Fruit fly (Drosophila melanogaster) whole organism, embryonic: ENCODE data around the gene Ykt6.

Experiments
- Atf3 ChIP-seq: fragments of 200-800 bp; sonication (Bioruptor generic); optimal IDR thresholded peaks from 3 replicates; lab custom pipeline; 2016; ENCODE audit warnings: missing biosample characterization, missing genetic modification characterization
- CG10321 ChIP-seq: fragments of 200-800 bp; sonication (Bioruptor generic); IDR thresholded peaks from 2 replicates; pipeline ENCODE4 v1.3.6; 2022; ENCODE audit warnings: missing biosample characterization, missing genetic modification characterization
- CG15073 ChIP-seq: fragments of 200-800 bp; sonication (Bioruptor generic); optimal IDR thresholded peaks from 2 replicates; lab custom pipeline; 2016; ENCODE audit warnings: missing biosample characterization, missing genetic modification characterization
- CG1832 ChIP-seq: fragments of 200-800 bp; sonication (Bioruptor generic); optimal IDR thresholded peaks from 2 replicates; lab custom pipeline; 2017; ENCODE audit warnings: missing biosample characterization, mild to moderate bottlenecking, missing genetic modification characterization, inconsistent platforms
- CG6654 ChIP-seq: fragments of 200-800 bp; sonication (Bioruptor generic); optimal IDR thresholded peaks from 2 replicates; lab custom pipeline; 2017; ENCODE audit warnings: missing biosample characterization, mild to moderate bottlenecking, missing genetic modification characterization
- Dref ChIP-seq: fragments of 200-800 bp; sonication (Bioruptor generic); IDR thresholded peaks from 2 replicates; pipeline ENCODE4 v1.3.6; 2022; ENCODE audit warnings: missing biosample characterization, missing genetic modification characterization
- Drgx ChIP-seq: fragments of 200-800 bp; sonication (Bioruptor generic); IDR thresholded peaks from 2 replicates; pipeline ENCODE4 v1.3.6; 2022; ENCODE audit warnings: missing biosample characterization, missing genetic modification characterization
- oc ChIP-seq: fragments of 200-800 bp; sonication (Bioruptor generic); optimal IDR thresholded peaks from 2 replicates; lab custom pipeline; 2018; ENCODE audit warnings: missing biosample characterization, mild to moderate bottlenecking, missing genetic modification characterization, moderate library complexity
- peb ChIP-seq: fragments of 200-800 bp; sonication (Bioruptor generic); IDR thresholded peaks from 2 replicates; pipeline ENCODE4 v1.3.6; 2022; ENCODE audit warnings: missing biosample characterization, missing genetic modification characterization
- prd ChIP-seq, 3 experiments: fragments of >200 bp in 2 of 3; fragments of 200-800 bp in 1 of 3; sonication (Bioruptor generic) in 1 of 3; optimal IDR thresholded peaks in 2 of 3; IDR thresholded peaks in 1 of 3; 2 replicates in 2 of 3; 3 replicates in 1 of 3; pipeline versions ENCODE4 v1.3.6 to Lab custom; 2017 to 2022; ENCODE audit warnings: missing biosample characterization in 1 of 3, missing genetic modification characterization in 1 of 3
- pum ChIP-seq: fragments of 200-800 bp; sonication (Bioruptor generic); optimal IDR thresholded peaks from 2 replicates; lab custom pipeline; 2016; ENCODE audit warnings: missing biosample characterization, missing genetic modification characterization
- shn ChIP-seq: fragments of 200-800 bp; sonication (Bioruptor generic); optimal IDR thresholded peaks from 3 replicates; lab custom pipeline; 2016; ENCODE audit warnings: missing biosample characterization, missing genetic modification characterization
- tgo ChIP-seq: fragments of 200-800 bp; sonication (Bioruptor generic); IDR thresholded peaks from 3 replicates; pipeline ENCODE4 v1.3.6; 2022; ENCODE audit warnings: missing biosample characterization, missing genetic modification characterization

- TF ChIP-seq CG10321 (GFP tag; lab: Robert Waterston, UW) (no peak), CG6654 (GFP tag; lab: Kevin White, UChicago) (no peak), pum (GFP tag; lab: Kevin White, UChicago) (no peak), Drgx (GFP tag; lab: Robert Waterston, UW) (no peak), CG1832 (no peak), CG15073 (no peak), shn (no peak), Dref (GFP tag; lab: Robert Waterston, UW) (no peak), peb (GFP tag; lab: Robert Waterston, UW) (no peak), oc (tag; lab: Kevin White, UChicago) (no peak), Atf3 (GFP tag; lab: Kevin White, UChicago) (no peak), tgo (GFP tag; lab: Robert Waterston, UW) (no peak), prd (optimal IDR thresholded peaks at IDR 0.05; lab: Kevin White, UChicago) (no peak), prd (GFP tag; IDR thresholded peaks at IDR 0.05; lab: Robert Waterston, UW) (no peak)
These were observed 49.1 kb downstream of the Ykt6 start for dm6 chrX:7969188-7969829.
